Fruit fly (Drosophila melanogaster) whole organism, embryonic: ENCODE results near the gene CG4382.

Source experiments
- Abd-B ChIP-seq: fragments of 200-800 bp; sonication (Bioruptor generic); optimal IDR thresholded peaks from 2 replicates; lab custom pipeline; 2018; ENCODE audit warnings: missing biosample characterization, mild to moderate bottlenecking, missing genetic modification characterization, moderate library complexity
- Bgb ChIP-seq: fragments of 200-800 bp; sonication (Bioruptor generic); IDR thresholded peaks from 2 replicates; pipeline ENCODE4 v1.3.6; 2022; ENCODE audit warnings: missing biosample characterization, missing genetic modification characterization; ENCODE audit not compliant: partially characterized antibody
- Blimp-1 ChIP-seq: fragments of 200-800 bp; sonication (Bioruptor generic); optimal IDR thresholded peaks from 3 replicates; lab custom pipeline; 2018; ENCODE audit warnings: missing biosample characterization, missing genetic modification characterization, mild to moderate bottlenecking, moderate library complexity, missing genetic modification reagents
- CG10366 ChIP-seq: fragments of 200-800 bp; sonication (Bioruptor generic); IDR thresholded peaks from 2 replicates; pipeline ENCODE4 v1.3.6; 2022; ENCODE audit warnings: missing biosample characterization, missing genetic modification characterization
- CG11504 ChIP-seq: fragments of 200-800 bp; sonication (Bioruptor generic); optimal IDR thresholded peaks from 3 replicates; lab custom pipeline; 2019; ENCODE audit warnings: missing biosample characterization, mild to moderate bottlenecking, missing genetic modification characterization, moderate library complexity
- CG11695 ChIP-seq: fragments of 200-800 bp; sonication (Bioruptor generic); IDR thresholded peaks from 3 replicates; pipeline ENCODE4 v1.3.6; 2022; ENCODE audit warnings: missing biosample characterization, missing genetic modification characterization
- CG12155 ChIP-seq: fragments of 200-800 bp; sonication (Bioruptor generic); optimal IDR thresholded peaks from 3 replicates; lab custom pipeline; 2016; ENCODE audit warnings: missing biosample characterization, missing genetic modification characterization
- CG15073 ChIP-seq: fragments of 200-800 bp; sonication (Bioruptor generic); optimal IDR thresholded peaks from 2 replicates; lab custom pipeline; 2016; ENCODE audit warnings: missing biosample characterization, missing genetic modification characterization
- CG15601 ChIP-seq: fragments of 200-800 bp; sonication (Bioruptor generic); optimal IDR thresholded peaks from 3 replicates; lab custom pipeline; 2019; ENCODE audit warnings: missing biosample characterization, mild to moderate bottlenecking, missing genetic modification characterization, moderate library complexity
- CG16779 ChIP-seq: fragments of 200-800 bp; sonication (Bioruptor generic); IDR thresholded peaks from 2 replicates; pipeline ENCODE4 v1.3.6; 2022; ENCODE audit warnings: missing biosample characterization, missing genetic modification characterization
- CG17328 ChIP-seq: fragments of 200-800 bp; sonication (Bioruptor generic); IDR thresholded peaks from 2 replicates; pipeline ENCODE4 v1.3.6; 2022; ENCODE audit warnings: missing biosample characterization, missing genetic modification characterization
- CG17568 ChIP-seq: fragments of 200-800 bp; sonication (Bioruptor generic); optimal IDR thresholded peaks from 2 replicates; lab custom pipeline; 2018; ENCODE audit warnings: missing biosample characterization, mild to moderate bottlenecking, missing genetic modification characterization, moderate library complexity
- CG17802 ChIP-seq: fragments of 200-800 bp; sonication (Bioruptor generic); optimal IDR thresholded peaks from 2 replicates; lab custom pipeline; 2018; ENCODE audit warnings: missing biosample characterization, mild to moderate bottlenecking, missing genetic modification characterization, moderate library complexity
- CG17829 ChIP-seq: fragments of 200-800 bp; optimal IDR thresholded peaks from 2 replicates; lab custom pipeline; 2019; ENCODE audit warnings: missing biosample characterization, mild to moderate bottlenecking, missing genetic modification characterization, moderate library complexity
- CG17912 ChIP-seq: fragments of 200-800 bp; sonication (Bioruptor generic); optimal IDR thresholded peaks from 2 replicates; lab custom pipeline; 2018; ENCODE audit warnings: missing biosample characterization, mild to moderate bottlenecking, missing genetic modification characterization
- CG18262 ChIP-seq: fragments of 200-800 bp; optimal IDR thresholded peaks from 3 replicates; lab custom pipeline; 2019; ENCODE audit warnings: missing biosample characterization, mild to moderate bottlenecking, missing genetic modification characterization, moderate library complexity
- CG30403 ChIP-seq: fragments of 200-800 bp; sonication (Bioruptor generic); optimal IDR thresholded peaks from 3 replicates; lab custom pipeline; 2016; ENCODE audit warnings: missing biosample characterization, missing genetic modification characterization
- CG30431 ChIP-seq: fragments of 200-800 bp; sonication (Bioruptor generic); optimal IDR thresholded peaks from 2 replicates; lab custom pipeline; 2017; ENCODE audit warnings: missing biosample characterization, missing genetic modification characterization
- CG32767 ChIP-seq: fragments of 200-800 bp; sonication (Bioruptor generic); IDR thresholded peaks from 2 replicates; pipeline ENCODE4 v1.3.6; 2022; ENCODE audit warnings: missing biosample characterization, missing genetic modification characterization
- CG3407 ChIP-seq: fragments of 200-800 bp; sonication (Bioruptor generic); optimal IDR thresholded peaks from 2 replicates; lab custom pipeline; 2018; ENCODE audit warnings: missing biosample characterization, mild to moderate bottlenecking, missing genetic modification characterization
- CG34224 ChIP-seq: fragments of 200-800 bp; sonication (Bioruptor generic); IDR thresholded peaks from 3 replicates; pipeline ENCODE4 v1.3.6; 2022; ENCODE audit warnings: missing biosample characterization, missing genetic modification characterization; ENCODE audit not compliant: partially characterized antibody
- CG4360 ChIP-seq: fragments of 200-800 bp; sonication (Bioruptor generic); IDR thresholded peaks from 2 replicates; pipeline ENCODE4 v1.3.6; 2022; ENCODE audit warnings: missing biosample characterization, missing genetic modification characterization
- CG4404 ChIP-seq: fragments of 200-800 bp; sonication (Bioruptor generic); IDR thresholded peaks from 2 replicates; pipeline ENCODE4 v1.3.6; 2022; ENCODE audit warnings: missing biosample characterization, missing genetic modification characterization
- CG6254 ChIP-seq: fragments of 200-800 bp; sonication (Bioruptor generic); optimal IDR thresholded peaks from 3 replicates; lab custom pipeline; 2017; ENCODE audit warnings: mild to moderate bottlenecking, missing biosample characterization, missing genetic modification reagents, missing genetic modification characterization
- CG6683 ChIP-seq: fragments of 200-800 bp; sonication (Bioruptor generic); optimal IDR thresholded peaks from 2 replicates; lab custom pipeline; 2017; ENCODE audit warnings: missing biosample characterization, mild to moderate bottlenecking, missing genetic modification characterization, missing genetic modification reagents
- CG6765 ChIP-seq: fragments of 200-800 bp; sonication (Bioruptor generic); optimal IDR thresholded peaks from 3 replicates; lab custom pipeline; 2017; ENCODE audit warnings: missing biosample characterization, mild to moderate bottlenecking, missing genetic modification characterization
- CG8478 ChIP-seq: fragments of >200 bp; optimal IDR thresholded peaks from 2 replicates; lab custom pipeline; 2018
- CG8944 ChIP-seq: fragments of 200-800 bp; sonication (Bioruptor generic); optimal IDR thresholded peaks from 3 replicates; lab custom pipeline; 2016; ENCODE audit warnings: missing biosample characterization, missing genetic modification characterization
- Camta ChIP-seq: fragments of 200-800 bp; sonication (Bioruptor generic); optimal IDR thresholded peaks from 2 replicates; lab custom pipeline; 2016; ENCODE audit warnings: missing biosample characterization, missing genetic modification characterization
- CrebB ChIP-seq: fragments of 200-800 bp; sonication (Bioruptor generic); optimal IDR thresholded peaks from 3 replicates; lab custom pipeline; 2018; ENCODE audit warnings: missing biosample characterization, mild to moderate bottlenecking, missing genetic modification characterization
- D19A ChIP-seq: fragments of 200-800 bp; optimal IDR thresholded peaks from 3 replicates; lab custom pipeline; 2019; ENCODE audit warnings: missing biosample characterization, mild to moderate bottlenecking, missing genetic modification characterization, moderate library complexity
- Dll ChIP-seq: fragments of 200-800 bp; sonication (Bioruptor generic); IDR thresholded peaks from 4 replicates; pipeline ENCODE4 v1.3.6; 2022; ENCODE audit warnings: missing biosample characterization, missing genetic modification characterization; ENCODE audit not compliant: partially characterized antibody
- Fer1 ChIP-seq: fragments of 200-800 bp; sonication (Bioruptor generic); optimal IDR thresholded peaks from 2 replicates; lab custom pipeline; 2017; ENCODE audit warnings: missing biosample characterization, mild to moderate bottlenecking, missing genetic modification characterization
- H15 ChIP-seq: fragments of 200-800 bp; sonication (Bioruptor generic); IDR thresholded peaks from 3 replicates; pipeline ENCODE4 v1.3.6; 2022; ENCODE audit warnings: missing biosample characterization, missing genetic modification characterization
- HLHmδ ChIP-seq: fragments of 200-800 bp; sonication (Bioruptor generic); optimal IDR thresholded peaks from 2 replicates; lab custom pipeline; 2018; ENCODE audit warnings: missing biosample characterization, mild to moderate bottlenecking, missing genetic modification characterization, moderate library complexity
- Hr51 ChIP-seq, 2 experiments: fragments of 200-800 bp; sonication (Bioruptor generic); optimal IDR thresholded peaks; 2 replicates in 1 of 2; 3 replicates in 1 of 2; lab custom pipeline; 2016 to 2018; ENCODE audit warnings: missing biosample characterization in 2 of 2, missing genetic modification characterization in 2 of 2, mild to moderate bottlenecking in 1 of 2, moderate library complexity in 1 of 2
- Sox100B ChIP-seq: fragments of 200-800 bp; sonication (Bioruptor generic); optimal IDR thresholded peaks from 3 replicates; lab custom pipeline; 2018; ENCODE audit warnings: missing biosample characterization, mild to moderate bottlenecking, missing genetic modification characterization
- TFAM ChIP-seq: fragments of 200-800 bp; sonication (Bioruptor generic); optimal IDR thresholded peaks from 2 replicates; lab custom pipeline; 2017; ENCODE audit warnings: missing biosample characterization, missing genetic modification characterization, inconsistent platforms
- bab2 ChIP-seq: fragments of 200-800 bp; sonication (Bioruptor generic); optimal IDR thresholded peaks from 2 replicates; lab custom pipeline; 2016; ENCODE audit warnings: missing biosample characterization, missing genetic modification characterization
- bigmax ChIP-seq: fragments of 200-800 bp; sonication (Bioruptor generic); optimal IDR thresholded peaks from 2 replicates; lab custom pipeline; 2018; ENCODE audit warnings: missing biosample characterization, mild to moderate bottlenecking, missing genetic modification characterization
- btn ChIP-seq: fragments of 200-800 bp; sonication (Bioruptor generic); optimal IDR thresholded peaks from 2 replicates; lab custom pipeline; 2016; ENCODE audit warnings: missing biosample characterization, missing genetic modification characterization
- chn ChIP-seq: fragments of 200-800 bp; sonication (Bioruptor generic); optimal IDR thresholded peaks from 2 replicates; lab custom pipeline; 2016; ENCODE audit warnings: missing biosample characterization, missing genetic modification characterization
- gce ChIP-seq: fragments of 200-800 bp; sonication (Bioruptor generic); IDR thresholded peaks from 3 replicates; pipeline ENCODE4 v1.3.6; 2022; ENCODE audit warnings: missing biosample characterization, missing genetic modification characterization
- gt ChIP-seq: fragments of 200-800 bp; sonication (Bioruptor generic); IDR thresholded peaks from 2 replicates; pipeline ENCODE4 v1.3.6; 2022; ENCODE audit warnings: missing biosample characterization, missing genetic modification characterization
- inv ChIP-seq: fragments of 200-800 bp; sonication (Bioruptor generic); IDR thresholded peaks from 2 replicates; pipeline ENCODE4 v1.3.6; 2022; ENCODE audit warnings: missing biosample characterization, missing genetic modification characterization; ENCODE audit not compliant: partially characterized antibody
- otp ChIP-seq: fragments of 200-800 bp; sonication (Bioruptor generic); IDR thresholded peaks from 3 replicates; pipeline ENCODE4, ENCODE4 v1.3.6; 2022; ENCODE audit warnings: missing biosample characterization, missing genetic modification characterization
- pita ChIP-seq: fragments of 200-800 bp; sonication (Bioruptor generic); optimal IDR thresholded peaks from 2 replicates; lab custom pipeline; 2017; ENCODE audit warnings: missing biosample characterization, mild to moderate bottlenecking, missing genetic modification characterization
- scrt ChIP-seq: fragments of 200-800 bp; sonication (Bioruptor generic); optimal IDR thresholded peaks from 2 replicates; lab custom pipeline; 2018; ENCODE audit warnings: missing biosample characterization, mild to moderate bottlenecking, missing genetic modification characterization, moderate library complexity
- slou ChIP-seq: fragments of 200-800 bp; sonication (Bioruptor generic); optimal IDR thresholded peaks from 3 replicates; lab custom pipeline; 2016; ENCODE audit warnings: missing biosample characterization, missing genetic modification characterization
- wek ChIP-seq: fragments of 200-800 bp; sonication (Bioruptor generic); optimal IDR thresholded peaks from 3 replicates; lab custom pipeline; 2018; ENCODE audit warnings: missing biosample characterization, mild to moderate bottlenecking, missing genetic modification characterization, moderate library complexity
- yki ChIP-seq: fragments of >200 bp; optimal IDR thresholded peaks from 3 replicates; lab custom pipeline; 2018
- z ChIP-seq: fragments of 200-800 bp; sonication (Bioruptor generic); IDR thresholded peaks from 3 replicates; pipeline ENCODE4 v1.3.6; 2022; ENCODE audit warnings: missing biosample characterization, missing genetic modification characterization

CG4382 gene

DNA sequence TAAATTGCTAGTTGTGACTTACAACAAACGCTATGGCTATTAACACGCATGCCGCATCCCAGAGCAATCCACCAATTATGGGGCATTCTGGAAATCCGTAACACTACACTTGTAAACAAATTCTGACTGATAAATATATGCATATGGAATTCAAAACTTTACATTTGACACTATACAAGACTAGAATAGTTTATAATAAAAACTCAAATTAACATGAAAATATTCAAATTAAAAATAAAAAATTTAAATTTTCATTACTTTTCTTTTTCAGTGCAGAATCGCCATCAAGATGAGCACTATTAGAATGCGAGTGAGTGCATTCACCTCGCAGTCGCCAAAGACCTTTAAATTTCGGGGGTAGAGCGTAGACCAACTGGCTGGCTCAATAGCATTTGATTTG is 14.7 kb downstream of the CG4382 start (continued):
- TF ChIP-seq otp (GFP tag; lab: Robert Waterston, UW) (no peak), CG30431 (GFP tag; lab: Kevin White, UChicago) (no peak), CG8944 (GFP tag; lab: Kevin White, UChicago) (no peak), CG17802 (no peak), chn (GFP tag; lab: Kevin White, UChicago) (no peak), CG6254 (peak; percentile 36), bigmax (no peak), CrebB (tag; lab: Kevin White, UChicago) (no peak), CG11695 (GFP tag; lab: Robert Waterston, UW) (no peak), CG10366 (GFP tag; lab: Robert Waterston, UW) (no peak), wek (no peak), Camta (no peak), Bgb (GFP tag; lab: Robert Waterston, UW) (no peak), slou (GFP tag; lab: Kevin White, UChicago) (no peak), CG15073 (GFP tag; lab: Kevin White, UChicago) (no peak), Abd-B (GFP tag; lab: Kevin White, UChicago) (no peak), Fer1 (GFP tag; lab: Kevin White, UChicago) (no peak), CG30403 (GFP tag; lab: Kevin White, UChicago) (no peak), HLHmδ (no peak), Blimp-1 (GFP tag; lab: Kevin White, UChicago) (peak; percentile 61), CG11504 (tag; lab: Kevin White, UChicago) (no peak), pita (GFP tag; lab: Kevin White, UChicago) (no peak), inv (GFP tag; lab: Robert Waterston, UW) (no peak), Sox100B (GFP tag; lab: Kevin White, UChicago) (peak; percentile 25), scrt (GFP tag; lab: Kevin White, UChicago) (no peak), z (GFP tag; lab: Robert Waterston, UW) (no peak), CG32767 (GFP tag; lab: Robert Waterston, UW) (no peak), CG6683 (GFP tag; lab: Kevin White, UChicago) (no peak), CG6765 (GFP tag; lab: Kevin White, UChicago) (no peak), Dll (GFP tag; lab: Robert Waterston, UW) (no peak), CG8478 (no peak), btn (GFP tag; lab: Kevin White, UChicago) (no peak), Hr51 (GFP tag; optimal IDR thresholded peaks at IDR 0.05; lab: Kevin White, UChicago) (no peak), CG34224 (no peak), gt (GFP tag; lab: Robert Waterston, UW) (no peak), CG17328 (GFP tag; lab: Robert Waterston, UW) (peak; percentile 73), CG4360 (no peak), CG17912 (GFP tag; lab: Kevin White, UChicago) (no peak), CG3407 (GFP tag; lab: Kevin White, UChicago) (no peak), CG4404 (peak; percentile 32; the same call in 1 of the 2 replicates), bab2 (GFP tag; lab: Kevin White, UChicago) (no peak), CG12155 (no peak), CG17568 (GFP tag; lab: Kevin White, UChicago) (no peak), TFAM (GFP tag; lab: Kevin White, UChicago) (no peak), D19A (tag; lab: Kevin White, UChicago) (peak; percentile 32), H15 (GFP tag; lab: Robert Waterston, UW) (no peak), CG15601 (no peak), CG16779 (no peak), CG17829 (peak; percentile 78), gce (GFP tag; lab: Robert Waterston, UW) (no peak), yki (lab: Kevin White, UChicago) (no peak), CG18262 (tag; lab: Kevin White, UChicago) (peak; percentile 79)
